Worm (Caenorhabditis elegans) whole organism, L1 larva: ENCODE results near the gene Y82E9BR.17.

Source experiments
- C04F5.9 ChIP-seq: sonication (generic microtip); optimal IDR thresholded peaks from 2 replicates; lab custom pipeline; 2016; ENCODE audit warnings: missing genetic modification characterization, missing compliant biosample characterization
- C16A3.4 ChIP-seq: fragments of 150-350 bp; optimal IDR thresholded peaks from 2 replicates; lab custom pipeline; 2014; ENCODE audit warnings: missing biosample characterization, missing genetic modification characterization
- F16B12.6 ChIP-seq: fragments of 150-350 bp; optimal IDR thresholded peaks from 2 replicates; lab custom pipeline; 2014; ENCODE audit warnings: missing biosample characterization, missing genetic modification characterization
- Y116A8C.19 ChIP-seq: sonication (generic microtip); optimal IDR thresholded peaks from 2 replicates; lab custom pipeline; 2016; ENCODE audit warnings: missing compliant biosample characterization, missing genetic modification characterization, borderline replicate concordance
- aha-1 ChIP-seq: fragments of 150-350 bp; optimal IDR thresholded peaks from 2 replicates; lab custom pipeline; 2014; ENCODE audit warnings: missing biosample characterization, missing genetic modification characterization
- blmp-1 ChIP-seq: fragments of 150-350 bp; optimal IDR thresholded peaks from 2 replicates; lab custom pipeline; 2014; ENCODE audit warnings: missing biosample characterization, missing genetic modification characterization
- ceh-63 ChIP-seq: fragments of 200-800 bp; sonication (Bioruptor generic); optimal IDR thresholded peaks from 2 replicates; lab custom pipeline; 2018; ENCODE audit warnings: mild to moderate bottlenecking, missing genetic modification characterization, missing compliant biosample characterization
- ceh-88 ChIP-seq: fragments of 200-800 bp; sonication (Bioruptor generic); IDR thresholded peaks from 2 replicates; pipeline ENCODE4 v1.3.6; 2022; ENCODE audit warnings: missing genetic modification characterization, missing compliant biosample characterization
- ces-1 ChIP-seq: fragments of 150-350 bp; optimal IDR thresholded peaks from 2 replicates; lab custom pipeline; 2014; ENCODE audit warnings: missing biosample characterization, missing genetic modification reagents, missing genetic modification characterization
- dsc-1 ChIP-seq: sonication (generic microtip); optimal IDR thresholded peaks from 2 replicates; lab custom pipeline; 2016; ENCODE audit warnings: mild to moderate bottlenecking, missing genetic modification characterization, missing compliant biosample characterization
- efl-1 ChIP-seq, 4 experiments: fragments of 150-350 bp; optimal IDR thresholded peaks in 3 of 4; peaks in 1 of 4; 1 replicate in 1 of 4; 2 replicates in 3 of 4; lab custom pipeline; 2014; ENCODE audit warnings: missing biosample characterization in 2 of 4, missing genetic modification characterization in 2 of 4, missing genetic modification reagents in 2 of 4
- efl-3 ChIP-seq: fragments of 200-800 bp; sonication (Bioruptor generic); optimal IDR thresholded peaks from 2 replicates; lab custom pipeline; 2018; ENCODE audit warnings: mild to moderate bottlenecking, missing genetic modification characterization, missing compliant biosample characterization
- elt-2 ChIP-seq: sonication (generic microtip); optimal IDR thresholded peaks from 2 replicates; lab custom pipeline; 2016; ENCODE audit warnings: missing genetic modification characterization, mild to moderate bottlenecking, inconsistent platforms, missing compliant biosample characterization, missing genetic modification reagents
- elt-3 ChIP-seq, 6 experiments: fragments of 150-350 bp in 1 of 6; sonication (generic microtip); optimal IDR thresholded peaks; 2 replicates each; lab custom pipeline; 2017 to 2018; ENCODE audit warnings: missing biosample characterization in 6 of 6, missing genetic modification characterization in 6 of 6, inconsistent platforms in 1 of 6
- ets-5 ChIP-seq: fragments of 200-800 bp; sonication (Bioruptor generic); IDR thresholded peaks from 2 replicates; pipeline ENCODE4 v1.3.6; 2022; ENCODE audit warnings: missing genetic modification characterization, missing compliant biosample characterization
- fos-1 ChIP-seq: fragments of 150-350 bp; optimal IDR thresholded peaks from 2 replicates; lab custom pipeline; 2014; ENCODE audit warnings: missing biosample characterization, missing genetic modification characterization
- grh-1 ChIP-seq: fragments of 200-800 bp; sonication (Bioruptor generic); IDR thresholded peaks from 2 replicates; pipeline ENCODE4 v1.3.6; 2022; ENCODE audit warnings: missing genetic modification reagents, missing genetic modification characterization, missing compliant biosample characterization
- hlh-4 ChIP-seq: sonication (generic microtip); optimal IDR thresholded peaks from 2 replicates; lab custom pipeline; 2016; ENCODE audit warnings: mild to moderate bottlenecking, missing genetic modification characterization, missing compliant biosample characterization
- hpl-2 ChIP-seq: fragments of 150-350 bp; optimal IDR thresholded peaks from 2 replicates; lab custom pipeline; 2014; ENCODE audit warnings: missing biosample characterization, missing genetic modification reagents, missing genetic modification characterization
- isw-1 ChIP-seq: fragments of 200-800 bp; sonication (Bioruptor generic); IDR thresholded peaks from 2 replicates; pipeline ENCODE4 v1.3.6; 2022; ENCODE audit warnings: missing genetic modification characterization, missing compliant biosample characterization
- jun-1 ChIP-seq: fragments of 150-350 bp; optimal IDR thresholded peaks from 2 replicates; lab custom pipeline; 2014; ENCODE audit warnings: missing biosample characterization, missing genetic modification reagents, missing genetic modification characterization
- lin-14 ChIP-seq: fragments of 200-800 bp; sonication (Bioruptor generic); optimal IDR thresholded peaks from 2 replicates; lab custom pipeline; 2018; ENCODE audit warnings: mild to moderate bottlenecking, missing genetic modification characterization, moderate library complexity, missing compliant biosample characterization
- lin-15B ChIP-seq: fragments of 150-350 bp; sonication (generic microtip); optimal IDR thresholded peaks from 3 replicates; lab custom pipeline; 2014; ENCODE audit warnings: missing biosample characterization, missing genetic modification characterization
- lin-35 ChIP-seq, 2 experiments: fragments of 150-350 bp; optimal IDR thresholded peaks; 2 replicates each; lab custom pipeline; 2014; ENCODE audit warnings: missing biosample characterization in 2 of 2, missing genetic modification characterization in 2 of 2, missing genetic modification reagents in 2 of 2
- lir-3 ChIP-seq: sonication (generic microtip); optimal IDR thresholded peaks from 2 replicates; lab custom pipeline; 2016; ENCODE audit warnings: mild to moderate bottlenecking, missing genetic modification characterization, moderate library complexity, missing compliant biosample characterization; ENCODE audit not compliant: poor library complexity
- mdl-1 ChIP-seq, 2 experiments: fragments of 150-350 bp; optimal IDR thresholded peaks; 2 replicates each; lab custom pipeline; 2014 to 2017; ENCODE audit warnings: missing biosample characterization in 2 of 2, missing genetic modification characterization in 2 of 2, inconsistent platforms in 1 of 2
- mef-2 ChIP-seq: fragments of 150-350 bp; optimal IDR thresholded peaks from 2 replicates; lab custom pipeline; 2014; ENCODE audit warnings: missing biosample characterization, missing genetic modification characterization
- mep-1 ChIP-seq: fragments of 150-350 bp; optimal IDR thresholded peaks from 2 replicates; lab custom pipeline; 2014; ENCODE audit warnings: missing biosample characterization, missing genetic modification characterization
- nhr-12 ChIP-seq: sonication (generic microtip); optimal IDR thresholded peaks from 2 replicates; lab custom pipeline; 2017; ENCODE audit warnings: missing biosample characterization, missing genetic modification characterization
- nhr-19 ChIP-seq: fragments of 200-800 bp; sonication (Bioruptor generic); conservative IDR thresholded peaks from 2 replicates; pipeline ENCODE4 v1.3.6; 2022; ENCODE audit warnings: missing genetic modification characterization, missing compliant biosample characterization
- nhr-237 ChIP-seq: fragments of 150-350 bp; optimal IDR thresholded peaks from 2 replicates; lab custom pipeline; 2014; ENCODE audit warnings: missing biosample characterization, missing genetic modification characterization
- nhr-47 ChIP-seq: sonication (generic microtip); optimal IDR thresholded peaks from 2 replicates; lab custom pipeline; 2016; ENCODE audit warnings: mild to moderate bottlenecking, missing genetic modification characterization, moderate library complexity, missing compliant biosample characterization
- nhr-76 ChIP-seq: sonication (generic microtip); optimal IDR thresholded peaks from 2 replicates; lab custom pipeline; 2017; ENCODE audit warnings: missing biosample characterization, missing genetic modification characterization
- nhr-85 ChIP-seq: sonication (generic microtip); peaks from one replicate; lab custom pipeline; 2016; ENCODE audit warnings: missing genetic modification characterization, inconsistent platforms, missing compliant biosample characterization
- pag-3 ChIP-seq: sonication (generic microtip); optimal IDR thresholded peaks from 2 replicates; lab custom pipeline; 2017; ENCODE audit warnings: missing genetic modification characterization, mild to moderate bottlenecking, missing compliant biosample characterization, antibody characterized with exemption, borderline replicate concordance; ENCODE audit not compliant: insufficient read depth
- pax-3 ChIP-seq: fragments of 200-800 bp; sonication (Bioruptor generic); optimal IDR thresholded peaks from 2 replicates; lab custom pipeline; 2018; ENCODE audit warnings: mild to moderate bottlenecking, missing genetic modification characterization, moderate library complexity, missing compliant biosample characterization
- pqm-1 ChIP-seq: sonication (generic microtip); optimal IDR thresholded peaks from 3 replicates; lab custom pipeline; 2017; ENCODE audit warnings: missing biosample characterization, missing genetic modification characterization
- skn-1 ChIP-seq: fragments of 150-350 bp; optimal IDR thresholded peaks from 2 replicates; lab custom pipeline; 2014; ENCODE audit warnings: missing biosample characterization, missing genetic modification characterization
- snpc-4 ChIP-seq: fragments of 150-350 bp; optimal IDR thresholded peaks from 2 replicates; lab custom pipeline; 2014; ENCODE audit warnings: missing biosample characterization, missing genetic modification characterization
- snu-23 ChIP-seq: sonication (generic microtip); optimal IDR thresholded peaks from 2 replicates; lab custom pipeline; 2016; ENCODE audit warnings: missing genetic modification characterization, missing compliant biosample characterization
- sptf-1 ChIP-seq: fragments of 150-350 bp; optimal IDR thresholded peaks from 2 replicates; lab custom pipeline; 2014; ENCODE audit warnings: missing biosample characterization, missing genetic modification characterization
- sup-37 ChIP-seq: fragments of 200-800 bp; sonication (Bioruptor generic); optimal IDR thresholded peaks from 2 replicates; lab custom pipeline; 2018; ENCODE audit warnings: mild to moderate bottlenecking, missing genetic modification characterization, missing compliant biosample characterization
- swsn-7 ChIP-seq: sonication (generic microtip); optimal IDR thresholded peaks from 2 replicates; lab custom pipeline; 2016; ENCODE audit warnings: missing genetic modification characterization, missing compliant biosample characterization
- tbx-2 ChIP-seq: sonication (generic microtip); optimal IDR thresholded peaks from 2 replicates; lab custom pipeline; 2016; ENCODE audit warnings: missing genetic modification characterization, missing compliant biosample characterization
- tlp-1 ChIP-seq: fragments of 150-350 bp; optimal IDR thresholded peaks from 2 replicates; lab custom pipeline; 2014; ENCODE audit warnings: missing biosample characterization, missing genetic modification characterization
- unc-130 ChIP-seq: fragments of 150-350 bp; optimal IDR thresholded peaks from 2 replicates; lab custom pipeline; 2017; ENCODE audit warnings: missing biosample characterization, missing genetic modification characterization, inconsistent platforms
- unc-30 ChIP-seq: sonication (generic microtip); optimal IDR thresholded peaks from 2 replicates; lab custom pipeline; 2017; ENCODE audit warnings: missing biosample characterization, missing genetic modification characterization
- unc-62 ChIP-seq: fragments of 150-350 bp; optimal IDR thresholded peaks from 2 replicates; lab custom pipeline; 2014; ENCODE audit warnings: missing biosample characterization, missing genetic modification reagents, missing genetic modification characterization
- unc-86 ChIP-seq: sonication (generic microtip); optimal IDR thresholded peaks from 2 replicates; lab custom pipeline; 2016; ENCODE audit warnings: missing genetic modification characterization, missing compliant biosample characterization
- vab-15 ChIP-seq: sonication (generic microtip); optimal IDR thresholded peaks from 2 replicates; lab custom pipeline; 2017; ENCODE audit warnings: missing genotype, mild to moderate bottlenecking, missing genetic modification characterization, missing compliant biosample characterization
- xbp-1 ChIP-seq: sonication (generic microtip); optimal IDR thresholded peaks from 2 replicates; lab custom pipeline; 2016; ENCODE audit warnings: missing genetic modification characterization, missing compliant biosample characterization
- zag-1 ChIP-seq: fragments of 150-350 bp; optimal IDR thresholded peaks from 2 replicates; lab custom pipeline; 2014; ENCODE audit warnings: missing biosample characterization, missing genetic modification characterization
- ztf-11 ChIP-seq, 2 experiments: sonication (generic microtip); optimal IDR thresholded peaks; 2 replicates each; lab custom pipeline; 2016 to 2017; ENCODE audit warnings: missing genetic modification characterization in 2 of 2, missing biosample characterization in 1 of 2, missing compliant biosample characterization in 1 of 2
- ztf-4 ChIP-seq: fragments of 150-350 bp; optimal IDR thresholded peaks from 2 replicates; lab custom pipeline; 2014; ENCODE audit warnings: missing biosample characterization, missing genetic modification characterization

Gene Y82E9BR.17

ce11 chrIII:1424305-1424704 lies 31.3 kb downstream of the Y82E9BR.17 start (continued):
- TF ChIP-seq mef-2 = no peak
- peak; percentile 1 for TF ChIP-seq nhr-237
- peak; percentile 76 for TF ChIP-seq skn-1
- TF ChIP-seq unc-130 (tag; lab: Kevin White, UChicago) = peak; percentile 44
- TF ChIP-seq sup-37 (GFP tag; lab: Kevin White, UChicago) = peak; percentile 57
- peak; percentile 51 for TF ChIP-seq mep-1 (tag; lab: Kevin White, UChicago)
- no peak for TF ChIP-seq lir-3 (tag; lab: Kevin White, UChicago)
- no peak for TF ChIP-seq ces-1
- TF ChIP-seq C16A3.4 (tag; lab: Kevin White, UChicago) = peak; percentile 34
- TF ChIP-seq nhr-85 (tag; lab: Kevin White, UChicago) = peak; percentile 73
- TF ChIP-seq blmp-1 = no peak
- no peak for TF ChIP-seq fos-1 (tag; lab: Kevin White, UChicago)
- no peak for TF ChIP-seq pax-3
- TF ChIP-seq aha-1 (tag; lab: Kevin White, UChicago) = no peak
- peak; percentile 69 for TF ChIP-seq nhr-19 (GFP tag; lab: Robert Waterston, UW)
- TF ChIP-seq C04F5.9 = no peak
- peak; percentile 54 for TF ChIP-seq isw-1 (GFP tag; lab: Robert Waterston, UW)
- TF ChIP-seq nhr-76 (tag; lab: Kevin White, UChicago) = no peak
- TF ChIP-seq elt-2 (tag; lab: Kevin White, UChicago) = peak; percentile 32
- peak; percentile 59 to 74 for TF ChIP-seq lin-35 (GFP tag; optimal IDR thresholded peaks at IDR 0.05; lab: Kevin White, UChicago)
- TF ChIP-seq F16B12.6 (tag; lab: Kevin White, UChicago) = peak; percentile 34
- no peak for TF ChIP-seq efl-3 (GFP tag; lab: Kevin White, UChicago)
- TF ChIP-seq pag-3 (tag; lab: Kevin White, UChicago) = no peak
- no peak for TF ChIP-seq zag-1
- no peak for TF ChIP-seq tlp-1 (tag; lab: Kevin White, UChicago)
- TF ChIP-seq grh-1 (GFP tag; lab: Robert Waterston, UW) = peak; percentile 41; the same call in 1 of the 2 replicates
- peak; percentile 47 for TF ChIP-seq jun-1 (tag; lab: Kevin White, UChicago)
- peak; percentile 50 for TF ChIP-seq xbp-1 (tag; lab: Kevin White, UChicago)
- TF ChIP-seq dsc-1 = peak; percentile 77
- no peak for TF ChIP-seq unc-62 (GFP tag; lab: Kevin White, UChicago)
- TF ChIP-seq snu-23 (GFP tag; lab: Kevin White, UChicago) = peak; percentile 82
- no peak for TF ChIP-seq unc-30 (tag; lab: Kevin White, UChicago)
- peak in 2 of 6 experiments; percentile 9 to 11 for TF ChIP-seq elt-3 (tag; optimal IDR thresholded peaks at IDR 0.05; lab: Kevin White, UChicago)
- TF ChIP-seq mdl-1 (tag; optimal IDR thresholded peaks at IDR 0.05; lab: Kevin White, UChicago) = peak in 1 of 2 experiments; percentile 57
- TF ChIP-seq nhr-47 (tag; lab: Kevin White, UChicago) = peak; percentile 86
- no peak for TF ChIP-seq pqm-1 (tag; lab: Kevin White, UChicago)
- TF ChIP-seq hpl-2 = no peak
- TF ChIP-seq ets-5 = no peak
- TF ChIP-seq efl-1 (optimal IDR thresholded peaks at IDR 0.05; lab: Kevin White, UChicago) = peak; percentile 48 to 63
- TF ChIP-seq efl-1 (GFP tag; optimal IDR thresholded peaks at IDR 0.05 in 1 of 2; lab: Kevin White, UChicago) = peak; percentile 72 to 95
- TF ChIP-seq ztf-4 (tag; lab: Kevin White, UChicago) = no peak
- TF ChIP-seq unc-86 (tag; lab: Kevin White, UChicago) = peak; percentile 51
- TF ChIP-seq tbx-2 (tag; lab: Kevin White, UChicago) = peak; percentile 49
- peak; percentile 69 for TF ChIP-seq swsn-7 (tag; lab: Kevin White, UChicago)
- TF ChIP-seq nhr-12 (tag; lab: Kevin White, UChicago) = no peak
- TF ChIP-seq ceh-63 (GFP tag; lab: Kevin White, UChicago) = no peak
- TF ChIP-seq snpc-4 (tag; lab: Kevin White, UChicago) = peak; percentile 17
- no peak for TF ChIP-seq sptf-1 (tag; lab: Kevin White, UChicago)
- TF ChIP-seq ceh-88 (GFP tag; lab: Robert Waterston, UW) = no peak
- TF ChIP-seq lin-14 = peak; percentile 58
- peak; percentile 47 for TF ChIP-seq lin-15B (tag; lab: Kevin White, UChicago)
- TF ChIP-seq ztf-11 (tag; optimal IDR thresholded peaks at IDR 0.05; lab: Kevin White, UChicago) = peak in 1 of 2 experiments; percentile 32
- TF ChIP-seq Y116A8C.19 = no peak
- TF ChIP-seq hlh-4 = no peak
- no peak for TF ChIP-seq vab-15 (tag; lab: Kevin White, UChicago)
